Worm (Caenorhabditis elegans) whole organism, L4/young adult: ENCODE measurements around the gene Y54G9A.7.

Experiments used
- dao-5 ChIP-seq: sonication (generic microtip); optimal IDR thresholded peaks from 2 replicates; lab custom pipeline; 2016; ENCODE audit warnings: missing genotype, missing genetic modification characterization, moderate library complexity, missing compliant biosample characterization
- him-1 ChIP-seq: sonication (generic microtip); optimal IDR thresholded peaks from 2 replicates; lab custom pipeline; 2016; ENCODE audit warnings: missing genotype, missing genetic modification reagents, missing genetic modification characterization, missing compliant biosample characterization

DNA sequence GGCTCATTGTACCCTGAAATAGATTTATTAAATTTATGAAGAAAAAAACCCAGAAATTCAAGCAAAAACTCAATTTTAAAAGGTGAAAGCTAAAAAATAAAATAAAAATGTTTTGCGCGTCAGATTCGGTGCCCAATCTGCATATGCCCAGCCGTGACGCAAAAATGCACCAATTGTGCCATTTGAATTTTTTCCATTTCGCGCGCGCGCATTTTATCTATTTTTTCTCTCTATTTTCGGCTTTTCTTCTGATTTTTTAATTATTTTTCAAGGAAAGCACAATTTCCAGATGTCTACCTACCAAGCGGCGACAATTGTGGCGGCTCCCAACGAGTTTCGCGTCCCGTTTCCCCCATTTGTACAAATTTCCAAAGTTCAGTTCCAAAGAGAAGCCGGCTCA is at the start of gene Y54G9A.7, which contains the start of gene bub-3:
- TF ChIP-seq dao-5 (tag; lab: Kevin White, UChicago) (no peak), him-1 (tag; lab: Kevin White, UChicago) (no peak)
